Fruit fly (Drosophila melanogaster) whole organism, prepupa: ENCODE measurements around the gene CG31709.

Experiments used
- Blimp-1 ChIP-seq: fragments of 200-800 bp; sonication (Bioruptor generic); optimal IDR thresholded peaks from 3 replicates; lab custom pipeline; 2017; ENCODE audit warnings: missing biosample characterization, missing genetic modification characterization, mild to moderate bottlenecking, moderate library complexity, missing genetic modification reagents
- CG10631 ChIP-seq: fragments of 200-800 bp; sonication (Bioruptor generic); optimal IDR thresholded peaks from 2 replicates; lab custom pipeline; 2016; ENCODE audit warnings: missing biosample characterization, missing genetic modification characterization
- CG10669 ChIP-seq: fragments of 200-800 bp; sonication (Bioruptor generic); optimal IDR thresholded peaks from 3 replicates; lab custom pipeline; 2018; ENCODE audit warnings: missing biosample characterization, mild to moderate bottlenecking, missing genetic modification characterization, moderate library complexity
- CG11294 ChIP-seq: fragments of 200-800 bp; sonication (Bioruptor generic); IDR thresholded peaks from 2 replicates; pipeline ENCODE4 v1.3.6; 2022; ENCODE audit warnings: missing biosample characterization, missing genetic modification characterization
- CG11902 ChIP-seq: fragments of 200-800 bp; sonication (Bioruptor generic); optimal IDR thresholded peaks from 3 replicates; lab custom pipeline; 2016; ENCODE audit warnings: missing biosample characterization, missing genetic modification characterization
- CG15336 ChIP-seq: fragments of 200-800 bp; sonication (Bioruptor generic); IDR thresholded peaks from 2 replicates; pipeline ENCODE4 v1.3.6; 2022; ENCODE audit warnings: missing biosample characterization, missing genetic modification characterization
- CG1621 ChIP-seq: fragments of 200-800 bp; sonication (Bioruptor generic); optimal IDR thresholded peaks from 3 replicates; lab custom pipeline; 2018; ENCODE audit warnings: missing biosample characterization, mild to moderate bottlenecking, missing genetic modification characterization
- CG16779 ChIP-seq: fragments of 200-800 bp; sonication (Bioruptor generic); optimal IDR thresholded peaks from 3 replicates; lab custom pipeline; 2017; ENCODE audit warnings: missing biosample characterization, mild to moderate bottlenecking, missing genetic modification characterization
- CG32006 ChIP-seq: fragments of 200-800 bp; sonication (Bioruptor generic); optimal IDR thresholded peaks from 3 replicates; lab custom pipeline; 2017; ENCODE audit warnings: missing biosample characterization, mild to moderate bottlenecking, missing genetic modification characterization
- CG34406 ChIP-seq: fragments of 200-800 bp; sonication (Bioruptor generic); optimal IDR thresholded peaks from 3 replicates; lab custom pipeline; 2016; ENCODE audit warnings: missing biosample characterization, missing genetic modification characterization
- CG3919 ChIP-seq: fragments of 200-800 bp; sonication (Bioruptor generic); optimal IDR thresholded peaks from 3 replicates; lab custom pipeline; 2016; ENCODE audit warnings: missing biosample characterization, missing genetic modification characterization
- CG4318 ChIP-seq: fragments of 200-800 bp; sonication (Bioruptor generic); optimal IDR thresholded peaks from 3 replicates; lab custom pipeline; 2017; ENCODE audit warnings: missing biosample characterization, mild to moderate bottlenecking, missing genetic modification characterization
- CG6163 ChIP-seq: fragments of 200-800 bp; sonication (Bioruptor generic); IDR thresholded peaks from 3 replicates; pipeline ENCODE4 v1.3.6; 2022; ENCODE audit warnings: missing biosample characterization, missing genetic modification characterization
- CG6276 ChIP-seq: fragments of 200-800 bp; sonication (Bioruptor generic); optimal IDR thresholded peaks from 2 replicates; lab custom pipeline; 2017; ENCODE audit warnings: missing biosample characterization, mild to moderate bottlenecking, missing genetic modification characterization
- CG6792 ChIP-seq: fragments of 200-800 bp; sonication (Bioruptor generic); optimal IDR thresholded peaks from 3 replicates; lab custom pipeline; 2016; ENCODE audit warnings: missing biosample characterization, missing genetic modification characterization
- CG6808 ChIP-seq: fragments of 200-800 bp; sonication (Bioruptor generic); optimal IDR thresholded peaks from 3 replicates; lab custom pipeline; 2017; ENCODE audit warnings: missing biosample characterization, missing genetic modification characterization, mild to moderate bottlenecking, moderate library complexity, missing genetic modification reagents
- CG7368 ChIP-seq: fragments of 200-800 bp; sonication (Bioruptor generic); optimal IDR thresholded peaks from 3 replicates; lab custom pipeline; 2016; ENCODE audit warnings: missing biosample characterization, missing genetic modification characterization
- CG8319 ChIP-seq: fragments of 200-800 bp; sonication (Bioruptor generic); optimal IDR thresholded peaks from 3 replicates; lab custom pipeline; 2016; ENCODE audit warnings: missing biosample characterization, missing genetic modification characterization
- CG8632 ChIP-seq: fragments of 200-800 bp; sonication (Bioruptor generic); optimal IDR thresholded peaks from 3 replicates; lab custom pipeline; 2016; ENCODE audit warnings: missing biosample characterization, missing genetic modification characterization
- CG9139 ChIP-seq: fragments of 200-800 bp; sonication (Bioruptor generic); optimal IDR thresholded peaks from 3 replicates; lab custom pipeline; 2017; ENCODE audit warnings: missing biosample characterization, mild to moderate bottlenecking, missing genetic modification characterization
- Eip75B ChIP-seq: fragments of 200-800 bp; sonication (Bioruptor generic); optimal IDR thresholded peaks from 3 replicates; lab custom pipeline; 2016; ENCODE audit warnings: missing biosample characterization, missing genetic modification characterization
- Eip93F ChIP-seq: fragments of 200-800 bp; sonication (Bioruptor generic); optimal IDR thresholded peaks from 2 replicates; lab custom pipeline; 2016; ENCODE audit warnings: missing biosample characterization, mild to moderate bottlenecking, missing genetic modification characterization
- Ets21C ChIP-seq: fragments of 200-800 bp; sonication (Bioruptor generic); optimal IDR thresholded peaks from 3 replicates; lab custom pipeline; 2016; ENCODE audit warnings: missing biosample characterization, missing genetic modification characterization
- Gug ChIP-seq: fragments of 200-800 bp; sonication (Bioruptor generic); IDR thresholded peaks from 2 replicates; pipeline ENCODE4 v1.3.6; 2022; ENCODE audit warnings: missing biosample characterization, missing genetic modification characterization
- Hr38 ChIP-seq: sonication (Bioruptor generic); optimal IDR thresholded peaks from 2 replicates; lab custom pipeline; 2016; ENCODE audit warnings: missing biosample characterization, missing genetic modification characterization
- Hr39 ChIP-seq: fragments of 200-800 bp; sonication (Bioruptor generic); optimal IDR thresholded peaks from 2 replicates; lab custom pipeline; 2016; ENCODE audit warnings: missing biosample characterization, missing genetic modification characterization
- Hr4 ChIP-seq: fragments of 200-800 bp; sonication (Bioruptor generic); optimal IDR thresholded peaks from 3 replicates; lab custom pipeline; 2016; ENCODE audit warnings: missing biosample characterization, missing genetic modification characterization
- Lpt ChIP-seq: fragments of 200-800 bp; sonication (Bioruptor generic); optimal IDR thresholded peaks from 3 replicates; lab custom pipeline; 2016; ENCODE audit warnings: missing biosample characterization, missing genetic modification characterization
- OdsH ChIP-seq: fragments of 200-800 bp; sonication (Bioruptor generic); optimal IDR thresholded peaks from 3 replicates; lab custom pipeline; 2016; ENCODE audit warnings: missing biosample characterization, missing genetic modification characterization
- Smox ChIP-seq: fragments of 200-800 bp; sonication (Bioruptor generic); optimal IDR thresholded peaks from 3 replicates; lab custom pipeline; 2016; ENCODE audit warnings: missing biosample characterization, missing genetic modification characterization
- Sox14 ChIP-seq: fragments of 200-800 bp; sonication (Bioruptor generic); optimal IDR thresholded peaks from 3 replicates; lab custom pipeline; 2016; ENCODE audit warnings: missing biosample characterization, missing genetic modification characterization
- achi ChIP-seq: fragments of 200-800 bp; sonication (Bioruptor generic); optimal IDR thresholded peaks from 3 replicates; lab custom pipeline; 2016; ENCODE audit warnings: missing biosample characterization, missing genetic modification characterization
- dac ChIP-seq: fragments of 200-800 bp; sonication (Bioruptor generic); optimal IDR thresholded peaks from 2 replicates; lab custom pipeline; 2017; ENCODE audit warnings: missing biosample characterization, mild to moderate bottlenecking, missing genetic modification characterization
- esn ChIP-seq: fragments of 200-800 bp; sonication (Bioruptor generic); optimal IDR thresholded peaks from 2 replicates; lab custom pipeline; 2016; ENCODE audit warnings: missing biosample characterization, mild to moderate bottlenecking, missing genetic modification characterization, moderate library complexity
- fd59A ChIP-seq: fragments of 200-800 bp; sonication (Bioruptor generic); optimal IDR thresholded peaks from 2 replicates; lab custom pipeline; 2017; ENCODE audit warnings: missing biosample characterization, mild to moderate bottlenecking, missing genetic modification characterization, missing genetic modification reagents
- fd85E ChIP-seq: fragments of 200-800 bp; sonication (Bioruptor generic); optimal IDR thresholded peaks from 3 replicates; lab custom pipeline; 2016; ENCODE audit warnings: missing biosample characterization, missing genetic modification characterization
- fkh ChIP-seq: fragments of 200-800 bp; sonication (Bioruptor generic); optimal IDR thresholded peaks from 3 replicates; lab custom pipeline; 2017; ENCODE audit warnings: missing biosample characterization, mild to moderate bottlenecking, missing genetic modification characterization, moderate library complexity
- lz ChIP-seq: fragments of 200-800 bp; sonication (Bioruptor generic); optimal IDR thresholded peaks from 3 replicates; lab custom pipeline; 2016; ENCODE audit warnings: missing biosample characterization, missing genetic modification characterization
- salr ChIP-seq, 2 experiments: fragments of 200-800 bp; sonication (Bioruptor generic); optimal IDR thresholded peaks; 3 replicates each; lab custom pipeline; 2016 to 2018; ENCODE audit warnings: missing biosample characterization in 2 of 2, missing genetic modification characterization in 2 of 2, mild to moderate bottlenecking in 1 of 2
- spab ChIP-seq: fragments of 200-800 bp; sonication (Bioruptor generic); optimal IDR thresholded peaks from 2 replicates; lab custom pipeline; 2017; ENCODE audit warnings: missing biosample characterization, mild to moderate bottlenecking, missing genetic modification characterization, missing genetic modification reagents
- svp ChIP-seq: fragments of 200-800 bp; sonication (Bioruptor generic); peaks from one replicate; lab custom pipeline; 2016; ENCODE audit warnings: missing biosample characterization, missing genetic modification characterization
- topi ChIP-seq: fragments of 200-800 bp; sonication (Bioruptor generic); optimal IDR thresholded peaks from 3 replicates; lab custom pipeline; 2016; ENCODE audit warnings: missing biosample characterization, missing genetic modification characterization
- vri ChIP-seq: fragments of 200-800 bp; sonication (Bioruptor generic); optimal IDR thresholded peaks from 3 replicates; lab custom pipeline; 2016; ENCODE audit warnings: missing biosample characterization, mild to moderate bottlenecking, missing genetic modification characterization

The CG31709 gene

dm6 chr2L:9569588-9570434 lies 9.6 kb downstream of the CG31709 start (continued):
- TF ChIP-seq spab (GFP tag; lab: Kevin White, UChicago) = peak; percentile 98
- TF ChIP-seq svp = peak; percentile 97
- peak; percentile 81 to 99 for TF ChIP-seq salr (GFP tag; optimal IDR thresholded peaks at IDR 0.05; lab: Kevin White, UChicago)
- peak; percentile 90 for TF ChIP-seq dac (GFP tag; lab: Kevin White, UChicago)
- peak; percentile 96 for TF ChIP-seq Lpt (GFP tag; lab: Kevin White, UChicago)
- TF ChIP-seq CG10631 = peak; percentile 96
- peak; percentile 89 for TF ChIP-seq Gug (GFP tag; lab: Robert Waterston, UW)
- peak; percentile 93 for TF ChIP-seq Sox14 (GFP tag; lab: Kevin White, UChicago)
- peak; percentile 92 for TF ChIP-seq CG7368 (GFP tag; lab: Kevin White, UChicago)
- TF ChIP-seq CG1621 (tag; lab: Kevin White, UChicago) = peak; percentile 90

dm6 chr2L:9569131-9569530 lies 10.3 kb downstream of the CG31709 start:
- TF ChIP-seq Ets21C (GFP tag; lab: Kevin White, UChicago) = no peak
- no peak for TF ChIP-seq Hr4
- TF ChIP-seq fd85E (GFP tag; lab: Kevin White, UChicago) = no peak
- TF ChIP-seq topi = no peak
- TF ChIP-seq OdsH (GFP tag; lab: Kevin White, UChicago) = no peak
- TF ChIP-seq Blimp-1 (GFP tag; lab: Kevin White, UChicago) = no peak
- no peak for TF ChIP-seq Eip75B (GFP tag; lab: Kevin White, UChicago)
- TF ChIP-seq CG11902 (GFP tag; lab: Kevin White, UChicago) = no peak
- TF ChIP-seq dac (GFP tag; lab: Kevin White, UChicago) = no peak
- no peak for TF ChIP-seq salr (GFP tag; optimal IDR thresholded peaks at IDR 0.05; lab: Kevin White, UChicago)
- no peak for TF ChIP-seq CG8632
- no peak for TF ChIP-seq Hr39 (GFP tag; lab: Kevin White, UChicago)
- no peak for TF ChIP-seq Gug (GFP tag; lab: Robert Waterston, UW)
- no peak for TF ChIP-seq esn (GFP tag; lab: Kevin White, UChicago)
- no peak for TF ChIP-seq Eip93F
- no peak for TF ChIP-seq Sox14 (GFP tag; lab: Kevin White, UChicago)
- no peak for TF ChIP-seq CG10631
- TF ChIP-seq CG9139 (GFP tag; lab: Kevin White, UChicago) = no peak

dm6 chr2L:9568360-9569088 lies 10.9 kb downstream of the CG31709 start, which contains the start of gene brwl:
brwl (plus strand) TSS chr2L:9568890.
- TF ChIP-seq CG4318 (GFP tag; lab: Kevin White, UChicago) (peak; percentile 98), CG10669 (GFP tag; lab: Kevin White, UChicago) (peak; percentile 98), dac (GFP tag; lab: Kevin White, UChicago) (peak; percentile 96), fkh (GFP tag; lab: Kevin White, UChicago) (peak; percentile 98), CG6276 (GFP tag; lab: Kevin White, UChicago) (peak; percentile 98), CG6808 (GFP tag; lab: Kevin White, UChicago) (peak; percentile 97), CG32006 (GFP tag; lab: Kevin White, UChicago) (peak; percentile 99), Hr38 (peak; percentile 74), Hr4 (peak; percentile 99), CG8319 (GFP tag; lab: Kevin White, UChicago) (peak; percentile 96), esn (GFP tag; lab: Kevin White, UChicago) (peak; percentile 99), svp (peak; percentile 99), CG1621 (tag; lab: Kevin White, UChicago) (peak; percentile 97), topi (peak; percentile 99), Blimp-1 (GFP tag; lab: Kevin White, UChicago) (peak; percentile 93), CG16779 (peak; percentile 97), lz (GFP tag; lab: Kevin White, UChicago) (peak; percentile 99), Sox14 (GFP tag; lab: Kevin White, UChicago) (peak; percentile 99), Smox (GFP tag; lab: Kevin White, UChicago) (peak; percentile 98), fd59A (peak; percentile 98), CG8632 (peak; percentile 98), CG11294 (GFP tag; lab: Robert Waterston, UW) (peak; percentile 98), CG6163 (GFP tag; lab: Robert Waterston, UW) (peak; percentile 98), vri (GFP tag; lab: Kevin White, UChicago) (peak; percentile 97), CG3919 (GFP tag; lab: Kevin White, UChicago) (peak; percentile 99), CG34406 (peak; percentile 99), CG6792 (GFP tag; lab: Kevin White, UChicago) (peak; percentile 99), CG15336 (peak; percentile 99), achi (GFP tag; lab: Kevin White, UChicago) (peak; percentile 98)
